Fruit fly (Drosophila melanogaster) whole organism, embryonic: ENCODE data around the gene rictor.

Experiments
- Blimp-1 ChIP-seq: fragments of 200-800 bp; sonication (Bioruptor generic); optimal IDR thresholded peaks from 3 replicates; lab custom pipeline; 2018; ENCODE audit warnings: missing biosample characterization, missing genetic modification characterization, mild to moderate bottlenecking, moderate library complexity, missing genetic modification reagents
- CG10147 ChIP-seq: fragments of 200-800 bp; sonication (Bioruptor generic); optimal IDR thresholded peaks from 2 replicates; lab custom pipeline; 2019; ENCODE audit warnings: missing biosample characterization, mild to moderate bottlenecking, missing genetic modification characterization, moderate library complexity
- CG11093 ChIP-seq: fragments of 200-800 bp; sonication (Bioruptor generic); IDR thresholded peaks from 3 replicates; pipeline ENCODE4 v1.3.6; 2022; ENCODE audit warnings: missing biosample characterization, missing genetic modification characterization
- CG11456 ChIP-seq: fragments of 200-800 bp; sonication (Bioruptor generic); IDR thresholded peaks from 3 replicates; pipeline ENCODE4 v1.3.6; 2022; ENCODE audit warnings: missing biosample characterization, missing genetic modification characterization
- CG12104 ChIP-seq: fragments of 200-800 bp; sonication (Bioruptor generic); optimal IDR thresholded peaks from 3 replicates; lab custom pipeline; 2016; ENCODE audit warnings: missing biosample characterization, missing genetic modification characterization
- CG12155 ChIP-seq: fragments of 200-800 bp; sonication (Bioruptor generic); optimal IDR thresholded peaks from 3 replicates; lab custom pipeline; 2016; ENCODE audit warnings: missing biosample characterization, missing genetic modification characterization
- CG14050 ChIP-seq: fragments of 200-800 bp; sonication (Bioruptor generic); IDR thresholded peaks from 3 replicates; pipeline ENCODE4 v1.3.6; 2022; ENCODE audit warnings: missing biosample characterization, missing genetic modification characterization
- CG14441 ChIP-seq: fragments of 200-800 bp; sonication (Bioruptor generic); IDR thresholded peaks from 2 replicates; pipeline ENCODE4 v1.3.6; 2022; ENCODE audit warnings: missing biosample characterization, missing genetic modification characterization
- CG15269 ChIP-seq: fragments of 200-800 bp; sonication (Bioruptor generic); optimal IDR thresholded peaks from 2 replicates; lab custom pipeline; 2018; ENCODE audit warnings: missing biosample characterization, mild to moderate bottlenecking, missing genetic modification characterization, moderate library complexity
- CG15601 ChIP-seq: fragments of 200-800 bp; sonication (Bioruptor generic); optimal IDR thresholded peaks from 3 replicates; lab custom pipeline; 2019; ENCODE audit warnings: missing biosample characterization, mild to moderate bottlenecking, missing genetic modification characterization, moderate library complexity
- CG17568 ChIP-seq: fragments of 200-800 bp; sonication (Bioruptor generic); optimal IDR thresholded peaks from 2 replicates; lab custom pipeline; 2018; ENCODE audit warnings: missing biosample characterization, mild to moderate bottlenecking, missing genetic modification characterization, moderate library complexity
- CG18764 ChIP-seq: fragments of 200-800 bp; sonication (Bioruptor generic); optimal IDR thresholded peaks from 3 replicates; lab custom pipeline; 2016; ENCODE audit warnings: missing biosample characterization, missing genetic modification characterization
- CG2116 ChIP-seq: fragments of 200-800 bp; sonication (Bioruptor generic); optimal IDR thresholded peaks from 3 replicates; lab custom pipeline; 2018; ENCODE audit warnings: missing biosample characterization, mild to moderate bottlenecking, missing genetic modification characterization
- CG2875 ChIP-seq: fragments of 200-800 bp; sonication (Bioruptor generic); optimal IDR thresholded peaks from 2 replicates; lab custom pipeline; 2017; ENCODE audit warnings: missing biosample characterization, mild to moderate bottlenecking, missing genetic modification characterization, missing genetic modification reagents
- CG32767 ChIP-seq: fragments of 200-800 bp; sonication (Bioruptor generic); IDR thresholded peaks from 2 replicates; pipeline ENCODE4 v1.3.6; 2022; ENCODE audit warnings: missing biosample characterization, missing genetic modification characterization
- CG3281 ChIP-seq: fragments of 200-800 bp; sonication (Bioruptor generic); optimal IDR thresholded peaks from 3 replicates; lab custom pipeline; 2017; ENCODE audit warnings: missing biosample characterization, mild to moderate bottlenecking, missing genetic modification characterization
- CG34376 ChIP-seq: fragments of 200-800 bp; sonication (Bioruptor generic); optimal IDR thresholded peaks from 2 replicates; lab custom pipeline; 2018; ENCODE audit warnings: missing biosample characterization, mild to moderate bottlenecking, missing genetic modification characterization
- CG3726 ChIP-seq: fragments of 200-800 bp; sonication (Bioruptor generic); IDR thresholded peaks from 3 replicates; pipeline ENCODE4, ENCODE4 v1.3.6; 2022; ENCODE audit warnings: missing biosample characterization, missing genetic modification characterization
- CG4360 ChIP-seq: fragments of 200-800 bp; sonication (Bioruptor generic); IDR thresholded peaks from 2 replicates; pipeline ENCODE4 v1.3.6; 2022; ENCODE audit warnings: missing biosample characterization, missing genetic modification characterization
- CG43689 ChIP-seq: fragments of 200-800 bp; sonication (Bioruptor generic); IDR thresholded peaks from 2 replicates; pipeline ENCODE4 v1.3.6; 2022; ENCODE audit warnings: missing biosample characterization, missing genetic modification characterization
- CG4730 ChIP-seq: fragments of 200-800 bp; sonication (Bioruptor generic); IDR thresholded peaks from 2 replicates; pipeline ENCODE4 v1.3.6; 2022; ENCODE audit warnings: missing biosample characterization, missing genetic modification characterization
- CG7357 ChIP-seq: fragments of 200-800 bp; sonication (Bioruptor generic); IDR thresholded peaks from 3 replicates; pipeline ENCODE4 v1.3.6; 2022; ENCODE audit warnings: missing biosample characterization, missing genetic modification characterization
- CG8089 ChIP-seq: fragments of 200-800 bp; sonication (Bioruptor generic); optimal IDR thresholded peaks from 3 replicates; lab custom pipeline; 2016; ENCODE audit warnings: missing biosample characterization, missing genetic modification characterization
- CG8290 ChIP-seq, 3 experiments: fragments of 200-800 bp; sonication (Bioruptor generic); optimal IDR thresholded peaks; 2 replicates each; lab custom pipeline; 2016 to 2019; ENCODE audit warnings: missing biosample characterization in 3 of 3, missing genetic modification characterization in 3 of 3, mild to moderate bottlenecking in 2 of 3, moderate library complexity in 1 of 3
- CG8388 ChIP-seq: fragments of 200-800 bp; sonication (Bioruptor generic); optimal IDR thresholded peaks from 2 replicates; lab custom pipeline; 2019; ENCODE audit warnings: missing biosample characterization, mild to moderate bottlenecking, missing genetic modification characterization, moderate library complexity
- CG8478 ChIP-seq: fragments of >200 bp; optimal IDR thresholded peaks from 2 replicates; lab custom pipeline; 2018
- CG9932 ChIP-seq: fragments of 200-800 bp; sonication (Bioruptor generic); IDR thresholded peaks from 2 replicates; pipeline ENCODE4 v1.3.6; 2022; ENCODE audit warnings: missing biosample characterization, missing genetic modification characterization
- Chrac-16 ChIP-seq: fragments of 200-800 bp; sonication (Bioruptor generic); optimal IDR thresholded peaks from 3 replicates; lab custom pipeline; 2016; ENCODE audit warnings: missing biosample characterization, missing genetic modification characterization
- Doc2 ChIP-seq: fragments of 200-800 bp; sonication (Bioruptor generic); IDR thresholded peaks from 2 replicates; pipeline ENCODE4 v1.3.6; 2022; ENCODE audit warnings: missing biosample characterization, missing genetic modification characterization
- Doc3 ChIP-seq: fragments of 200-800 bp; sonication (Bioruptor generic); IDR thresholded peaks from 3 replicates; pipeline ENCODE4 v1.3.6; 2022; ENCODE audit warnings: missing biosample characterization, missing genetic modification characterization; ENCODE audit not compliant: partially characterized antibody
- E2f2 ChIP-seq: fragments of 200-800 bp; sonication (Bioruptor generic); IDR thresholded peaks from 2 replicates; pipeline ENCODE4 v1.3.6; 2022; ENCODE audit warnings: missing biosample characterization, missing genetic modification characterization
- Hr78 ChIP-seq, 2 experiments: fragments of 200-800 bp in 1 of 2; fragments of >200 bp in 1 of 2; sonication (Bioruptor generic) in 1 of 2; optimal IDR thresholded peaks; 2 replicates each; lab custom pipeline; 2017 to 2019; ENCODE audit warnings: missing biosample characterization in 2 of 2, missing genetic modification characterization in 2 of 2, mild to moderate bottlenecking in 1 of 2, moderate library complexity in 1 of 2
- Hsf ChIP-seq: fragments of 200-800 bp; sonication (Bioruptor generic); optimal IDR thresholded peaks from 3 replicates; lab custom pipeline; 2016; ENCODE audit warnings: missing biosample characterization, missing genetic modification characterization
- Mes4 ChIP-seq: fragments of 200-800 bp; sonication (Bioruptor generic); optimal IDR thresholded peaks from 2 replicates; lab custom pipeline; 2016; ENCODE audit warnings: missing biosample characterization, missing genetic modification characterization
- Vsx1 ChIP-seq: fragments of 200-800 bp; sonication (Bioruptor generic); optimal IDR thresholded peaks from 2 replicates; lab custom pipeline; 2017; ENCODE audit warnings: missing biosample characterization, mild to moderate bottlenecking, missing genetic modification characterization, missing genetic modification reagents
- ab ChIP-seq: fragments of 200-800 bp; sonication (Bioruptor generic); optimal IDR thresholded peaks from 2 replicates; lab custom pipeline; 2016; ENCODE audit warnings: missing biosample characterization, missing genetic modification characterization
- bab2 ChIP-seq: fragments of 200-800 bp; sonication (Bioruptor generic); optimal IDR thresholded peaks from 2 replicates; lab custom pipeline; 2016; ENCODE audit warnings: missing biosample characterization, missing genetic modification characterization
- bsh ChIP-seq, 2 experiments: fragments of 200-800 bp; sonication (Bioruptor generic); optimal IDR thresholded peaks; 2 replicates each; lab custom pipeline; 2017 to 2018; ENCODE audit warnings: mild to moderate bottlenecking in 2 of 2, missing biosample characterization in 2 of 2, missing genetic modification characterization in 2 of 2, moderate library complexity in 1 of 2
- crc ChIP-seq: fragments of 200-800 bp; sonication (Bioruptor generic); optimal IDR thresholded peaks from 2 replicates; lab custom pipeline; 2016; ENCODE audit warnings: missing biosample characterization, missing genetic modification characterization
- dpn ChIP-seq, 2 experiments: fragments of 200-800 bp; sonication (Bioruptor generic); optimal IDR thresholded peaks; 3 replicates each; lab custom pipeline; 2016; ENCODE audit warnings: missing biosample characterization in 2 of 2, missing genetic modification characterization in 2 of 2
- eve ChIP-seq, 2 experiments: fragments of >200 bp; optimal IDR thresholded peaks; 2 replicates each; lab custom pipeline; 2017; ENCODE audit warnings: missing biosample characterization in 2 of 2, missing genetic modification characterization in 2 of 2
- eyg ChIP-seq: fragments of 200-800 bp; sonication (Bioruptor generic); optimal IDR thresholded peaks from 3 replicates; lab custom pipeline; 2016; ENCODE audit warnings: missing biosample characterization, missing genetic modification characterization
- fu2 ChIP-seq: fragments of 200-800 bp; sonication (Bioruptor generic); optimal IDR thresholded peaks from 2 replicates; lab custom pipeline; 2016; ENCODE audit warnings: missing biosample characterization, missing genetic modification characterization
- gcm2 ChIP-seq: fragments of 200-800 bp; sonication (Bioruptor generic); optimal IDR thresholded peaks from 2 replicates; lab custom pipeline; 2016; ENCODE audit warnings: missing biosample characterization, missing genetic modification characterization
- gsb-n ChIP-seq: fragments of 200-800 bp; sonication (Bioruptor generic); optimal IDR thresholded peaks from 3 replicates; lab custom pipeline; 2018; ENCODE audit warnings: missing biosample characterization, mild to moderate bottlenecking, missing genetic modification characterization
- jigr1 ChIP-seq: fragments of 200-800 bp; sonication (Bioruptor generic); IDR thresholded peaks from 3 replicates; pipeline ENCODE4 v1.3.6; 2022; ENCODE audit warnings: missing biosample characterization, missing genetic modification characterization
- knrl ChIP-seq: fragments of 200-800 bp; sonication (Bioruptor generic); IDR thresholded peaks from 3 replicates; pipeline ENCODE4 v1.3.6; 2022; ENCODE audit warnings: missing biosample characterization, missing genetic modification characterization; ENCODE audit not compliant: partially characterized antibody
- pita ChIP-seq: fragments of 200-800 bp; sonication (Bioruptor generic); optimal IDR thresholded peaks from 2 replicates; lab custom pipeline; 2017; ENCODE audit warnings: missing biosample characterization, mild to moderate bottlenecking, missing genetic modification characterization
- tap ChIP-seq: fragments of 200-800 bp; optimal IDR thresholded peaks from 3 replicates; lab custom pipeline; 2019; ENCODE audit warnings: missing biosample characterization, mild to moderate bottlenecking, missing genetic modification characterization, moderate library complexity
- tup ChIP-seq: fragments of 200-800 bp; sonication (Bioruptor generic); optimal IDR thresholded peaks from 2 replicates; lab custom pipeline; 2016; ENCODE audit warnings: missing biosample characterization, mild to moderate bottlenecking, missing genetic modification characterization, moderate library complexity

The rictor gene

DNA sequence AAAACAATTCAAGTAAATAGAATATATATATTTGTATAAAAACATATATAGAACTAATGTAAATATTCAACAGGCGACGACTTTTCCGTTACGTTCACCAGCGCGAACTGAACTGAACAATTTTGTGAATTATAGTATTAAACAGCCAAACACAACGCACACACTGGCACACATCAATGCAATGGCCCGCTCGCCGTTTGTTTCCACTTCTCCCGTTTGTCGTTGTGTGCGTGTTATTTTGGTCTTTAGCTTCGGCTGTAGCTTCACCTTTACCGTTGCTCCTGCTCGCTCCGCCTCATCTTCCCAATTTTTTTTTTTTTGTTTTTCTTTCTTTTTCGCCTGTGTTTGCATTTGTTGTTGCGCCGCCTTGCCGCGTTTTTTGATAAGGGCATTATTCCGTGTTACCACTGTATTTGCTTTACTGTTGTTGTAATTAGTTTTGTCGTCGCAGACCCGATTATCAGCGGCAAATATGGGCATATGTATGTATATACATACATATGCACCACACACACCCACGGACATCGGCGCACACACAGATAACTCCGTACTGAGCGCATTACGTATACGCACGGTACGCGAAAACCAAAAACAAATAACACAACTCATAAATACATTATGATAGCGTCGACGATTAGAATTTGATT, 46.9 kb upstream of the rictor start, which contains the start of gene CG8051 (continued):
- TF ChIP-seq CG15601 (tag; lab: Kevin White, UChicago) (peak; percentile 31), ab (GFP tag; lab: Kevin White, UChicago) (no peak), E2f2 (GFP tag; lab: Robert Waterston, UW) (no peak), gcm2 (GFP tag; lab: Kevin White, UChicago) (no peak), CG11456 (GFP tag; lab: Robert Waterston, UW) (no peak), CG18764 (GFP tag; lab: Kevin White, UChicago) (no peak), dpn (GFP tag; optimal IDR thresholded peaks at IDR 0.05; lab: Kevin White, UChicago) (no peak), Doc3 (GFP tag; lab: Robert Waterston, UW) (no peak), CG8290 (GFP tag; optimal IDR thresholded peaks at IDR 0.05; lab: Kevin White, UChicago) (no peak), CG8290 (tag; optimal IDR thresholded peaks at IDR 0.05; lab: Kevin White, UChicago) (no peak), CG9932 (GFP tag; lab: Robert Waterston, UW) (no peak), CG12155 (GFP tag; lab: Kevin White, UChicago) (no peak), Hsf (GFP tag; lab: Kevin White, UChicago) (peak; percentile 22), eyg (GFP tag; lab: Kevin White, UChicago) (no peak), jigr1 (GFP tag; lab: Robert Waterston, UW) (no peak), CG12104 (no peak), CG3726 (GFP tag; lab: Robert Waterston, UW) (no peak), CG14050 (GFP tag; lab: Robert Waterston, UW) (no peak), CG14441 (GFP tag; lab: Robert Waterston, UW) (peak; percentile 45; the same call in 1 of the 2 replicates), CG2875 (GFP tag; lab: Kevin White, UChicago) (peak; percentile 20), Blimp-1 (peak; percentile 5), CG8478 (lab: Kevin White, UChicago) (no peak), CG8089 (GFP tag; lab: Kevin White, UChicago) (peak; percentile 6), knrl (GFP tag; lab: Robert Waterston, UW) (no peak), CG17568 (peak; percentile 9), CG15269 (tag; lab: Kevin White, UChicago) (no peak), CG34376 (GFP tag; lab: Kevin White, UChicago) (peak; percentile 91), CG2116 (GFP tag; lab: Kevin White, UChicago) (no peak), CG11093 (no peak), CG4730 (GFP tag; lab: Robert Waterston, UW) (no peak), Vsx1 (GFP tag; lab: Kevin White, UChicago) (peak; percentile 27), CG43689 (GFP tag; lab: Robert Waterston, UW) (no peak), Chrac-16 (GFP tag; lab: Kevin White, UChicago) (no peak), pita (GFP tag; lab: Kevin White, UChicago) (no peak), gsb-n (tag; lab: Kevin White, UChicago) (no peak), eve (GFP tag; optimal IDR thresholded peaks at IDR 0.05; lab: Kevin White, UChicago) (peak in 1 of 2 experiments; percentile 16), tup (GFP tag; lab: Kevin White, UChicago) (no peak), CG8388 (GFP tag; lab: Kevin White, UChicago) (no peak), CG32767 (GFP tag; lab: Robert Waterston, UW) (no peak), Hr78 (GFP tag; optimal IDR thresholded peaks at IDR 0.05; lab: Kevin White, UChicago) (peak in 1 of 2 experiments; percentile 21), tap (tag; lab: Kevin White, UChicago) (no peak), CG4360 (GFP tag; lab: Robert Waterston, UW) (peak; percentile 71; the same call in 1 of the 2 replicates), bsh (GFP tag; optimal IDR thresholded peaks at IDR 0.05; lab: Kevin White, UChicago) (peak in 1 of 2 experiments; percentile 0), fu2 (GFP tag; lab: Kevin White, UChicago) (no peak), CG10147 (GFP tag; lab: Kevin White, UChicago) (no peak), Doc2 (GFP tag; lab: Robert Waterston, UW) (no peak), crc (no peak), Mes4 (GFP tag; lab: Kevin White, UChicago) (peak; percentile 16), CG7357 (GFP tag; lab: Robert Waterston, UW) (peak; percentile 88), CG3281 (no peak), bab2 (GFP tag; lab: Kevin White, UChicago) (peak; percentile 41)
